Fruit fly (Drosophila melanogaster) whole organism, larva: ENCODE measurements around the gene nAChRbeta1.

Experiments used
- noc ChIP-seq: fragments of 200-800 bp; sonication (Bioruptor generic); optimal IDR thresholded peaks from 3 replicates; lab custom pipeline; 2019; ENCODE audit warnings: missing biosample characterization, mild to moderate bottlenecking, missing genetic modification characterization, moderate library complexity

nAChRbeta1 gene

DNA sequence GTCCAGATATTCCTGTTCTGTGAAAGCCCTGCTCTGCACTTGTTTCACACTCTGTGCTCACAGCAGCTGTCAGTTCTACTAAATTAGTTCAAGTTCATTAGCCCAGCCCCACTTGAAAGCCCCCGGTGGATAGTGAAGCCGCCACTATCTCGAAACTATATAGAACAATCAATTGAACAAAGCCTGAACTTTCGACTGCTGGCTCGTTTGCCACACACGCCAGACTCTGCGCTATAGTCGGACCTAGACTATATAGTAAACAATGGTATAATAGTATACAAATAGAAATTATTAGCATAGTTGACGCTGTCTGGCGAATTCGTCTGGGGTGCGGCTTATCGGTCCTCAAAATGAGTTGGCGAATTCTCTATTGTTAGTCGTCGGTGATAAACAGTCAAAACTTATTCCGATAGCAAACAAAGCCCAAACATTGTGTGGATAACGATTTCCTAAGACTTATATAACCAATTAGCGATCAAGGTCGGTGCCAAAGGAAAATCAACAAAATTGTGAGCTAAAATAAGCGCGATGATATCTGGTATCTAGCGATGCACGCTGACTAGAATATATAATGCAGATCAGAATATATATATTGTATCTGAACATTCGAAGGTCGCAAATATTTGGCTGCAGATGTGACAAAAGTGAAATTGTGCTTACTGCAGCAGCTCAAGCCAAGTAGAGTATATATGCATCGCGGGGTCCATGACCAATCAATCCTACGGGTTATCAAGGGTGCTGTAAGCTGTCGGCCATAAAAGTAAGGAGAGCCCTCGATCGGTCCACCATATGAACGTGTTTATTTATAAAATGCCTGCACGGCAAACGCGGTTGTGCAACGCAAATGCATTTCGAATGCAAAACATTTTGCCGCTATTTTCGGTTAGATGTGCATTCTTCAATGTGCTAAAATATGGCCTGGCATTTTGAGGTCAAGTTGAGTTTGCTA, 13.5 kb upstream of the nAChRbeta1 start:
- peak; percentile 42 for TF ChIP-seq noc

dm6 chr3L:4417068-4417467, 12.1 kb upstream of the nAChRbeta1 start:
- TF ChIP-seq noc, result no peak

DNA sequence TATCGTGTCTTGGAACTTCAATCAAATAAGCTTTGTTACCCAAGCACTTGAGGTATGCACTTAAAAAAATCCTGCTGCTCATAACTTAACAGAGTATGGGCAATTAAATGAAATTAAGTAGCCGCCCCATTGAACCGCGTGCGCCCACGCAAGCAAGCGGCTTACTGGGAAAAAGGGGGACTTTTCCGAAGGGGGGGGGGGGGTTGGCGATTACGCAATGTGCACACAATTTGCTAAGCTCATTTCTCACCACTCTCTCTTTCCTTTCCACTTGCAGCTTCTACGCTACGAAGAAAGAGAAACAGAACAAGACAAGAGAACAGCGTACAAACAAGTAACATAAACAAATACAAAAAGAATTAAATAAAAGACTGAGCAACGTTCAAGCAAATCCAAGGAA, 11.6 kb upstream of the nAChRbeta1 start:
- no peak for TF ChIP-seq noc

DNA sequence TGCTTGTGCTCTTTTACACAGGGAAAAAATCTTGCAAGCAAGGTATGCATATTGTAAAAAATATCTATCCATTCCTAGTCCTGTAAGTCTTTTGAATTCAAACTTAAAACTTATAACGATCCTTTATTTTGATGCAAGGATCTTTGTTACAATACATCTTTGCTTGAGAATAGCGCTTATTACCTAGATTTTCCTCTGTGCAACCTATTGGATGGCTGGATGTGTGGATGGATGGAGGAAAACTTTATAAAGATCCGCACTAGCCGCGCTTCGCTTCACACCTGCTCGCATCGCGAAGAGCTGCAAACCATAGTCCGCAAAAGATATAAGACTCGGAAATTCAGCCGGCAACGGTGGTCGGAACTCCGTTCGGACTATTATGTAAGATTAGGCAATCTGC, 7.8 kb upstream of the nAChRbeta1 start, which contains the start of gene CG15020:
TSS of gene CG15020 (plus strand) at position 301 of the 400 bp plus-strand sequence.
- TF ChIP-seq noc, result no peak

dm6 chr3L:4426581-4426980, 2.6 kb upstream of the nAChRbeta1 start:
- no peak for TF ChIP-seq noc

DNA sequence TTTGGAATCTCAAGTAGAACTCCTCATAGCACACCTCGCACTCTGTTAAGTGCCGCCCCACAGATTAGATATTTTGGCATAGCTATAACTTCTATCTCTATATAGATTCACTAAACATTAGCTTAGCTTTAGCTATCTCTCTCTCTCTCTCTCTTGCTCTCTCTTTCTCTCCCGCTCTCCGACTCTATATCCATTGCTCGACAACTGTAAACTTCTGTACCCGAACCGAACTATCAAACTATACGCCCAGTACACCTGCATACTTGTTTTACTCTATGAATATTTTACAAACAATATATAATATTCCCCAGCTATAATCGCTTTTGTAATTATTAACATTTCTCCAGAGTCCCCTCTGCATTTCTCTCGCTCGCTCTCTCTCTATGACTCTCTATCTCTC, 1.2 kb downstream of the nAChRbeta1 start:
- TF ChIP-seq noc, result no peak

- no peak for TF ChIP-seq noc
Measured at dm6 chr3L:4431111-4431730, 2.1 kb downstream of the nAChRbeta1 start.

- TF ChIP-seq noc, result no peak
Measured at dm6 chr3L:4436421-4436820, 7.3 kb downstream of the nAChRbeta1 start, which contains the start of gene CG15021. CG15021 (plus strand) TSS chr3L:4436721.

dm6 chr3L:4440153-4440552, 11.0 kb downstream of the nAChRbeta1 start:
- TF ChIP-seq noc, result no peak

- TF ChIP-seq noc, result no peak
Measured at dm6 chr3L:4442168-4442567, 13.0 kb downstream of the nAChRbeta1 start.

DNA sequence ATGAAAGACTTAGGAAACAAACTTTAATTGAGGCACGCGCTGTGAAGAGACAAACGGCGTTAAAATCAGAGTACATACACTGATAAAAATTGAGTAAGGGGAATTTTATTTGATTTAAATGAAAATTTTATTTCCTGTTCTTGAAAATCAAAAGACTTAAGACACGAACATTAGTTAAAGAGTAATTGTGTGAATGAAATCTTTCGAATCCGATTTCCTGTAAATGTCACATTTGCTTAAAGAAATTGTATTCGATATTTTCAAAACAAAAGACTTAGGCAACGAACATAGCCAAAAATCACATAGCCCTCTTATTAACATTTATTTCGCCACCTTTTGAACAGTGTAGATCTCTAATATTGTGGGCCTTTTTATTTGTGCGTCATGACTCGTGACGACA, 16.7 kb downstream of the nAChRbeta1 start:
- peak; percentile 69 for TF ChIP-seq noc

- no peak for TF ChIP-seq noc
Measured at dm6 chr3L:4446273-4446672, 17.1 kb downstream of the nAChRbeta1 start, which contains the start of gene CG12607. CG12607 (plus strand) TSS chr3L:4446573.

DNA sequence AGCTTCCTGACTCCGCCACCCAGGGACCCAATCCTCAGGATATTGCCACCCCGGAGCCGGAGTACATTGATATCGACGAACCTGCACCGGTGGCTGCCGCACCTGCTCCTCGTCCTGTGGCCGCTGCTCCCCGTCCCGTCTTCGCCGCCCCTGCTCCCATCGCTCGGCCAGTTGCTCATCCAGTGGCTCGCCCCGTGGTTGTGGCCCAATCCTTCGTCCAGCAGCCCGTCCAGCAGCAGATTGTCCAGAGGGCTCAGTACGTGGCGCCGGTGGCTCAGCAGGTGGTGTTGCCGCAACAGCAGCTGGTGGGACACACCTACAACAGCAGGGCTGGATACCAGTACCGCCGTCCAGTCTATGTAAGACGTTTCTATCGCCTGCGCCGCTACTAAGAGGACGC, 18.1 kb downstream of the nAChRbeta1 start:
- TF ChIP-seq noc, result no peak

- TF ChIP-seq noc, result no peak
Measured at dm6 chr3L:4458063-4458462, 28.9 kb downstream of the nAChRbeta1 start, which contains the start of gene CG11345. CG11345 (minus strand) TSS chr3L:4458163.

DNA sequence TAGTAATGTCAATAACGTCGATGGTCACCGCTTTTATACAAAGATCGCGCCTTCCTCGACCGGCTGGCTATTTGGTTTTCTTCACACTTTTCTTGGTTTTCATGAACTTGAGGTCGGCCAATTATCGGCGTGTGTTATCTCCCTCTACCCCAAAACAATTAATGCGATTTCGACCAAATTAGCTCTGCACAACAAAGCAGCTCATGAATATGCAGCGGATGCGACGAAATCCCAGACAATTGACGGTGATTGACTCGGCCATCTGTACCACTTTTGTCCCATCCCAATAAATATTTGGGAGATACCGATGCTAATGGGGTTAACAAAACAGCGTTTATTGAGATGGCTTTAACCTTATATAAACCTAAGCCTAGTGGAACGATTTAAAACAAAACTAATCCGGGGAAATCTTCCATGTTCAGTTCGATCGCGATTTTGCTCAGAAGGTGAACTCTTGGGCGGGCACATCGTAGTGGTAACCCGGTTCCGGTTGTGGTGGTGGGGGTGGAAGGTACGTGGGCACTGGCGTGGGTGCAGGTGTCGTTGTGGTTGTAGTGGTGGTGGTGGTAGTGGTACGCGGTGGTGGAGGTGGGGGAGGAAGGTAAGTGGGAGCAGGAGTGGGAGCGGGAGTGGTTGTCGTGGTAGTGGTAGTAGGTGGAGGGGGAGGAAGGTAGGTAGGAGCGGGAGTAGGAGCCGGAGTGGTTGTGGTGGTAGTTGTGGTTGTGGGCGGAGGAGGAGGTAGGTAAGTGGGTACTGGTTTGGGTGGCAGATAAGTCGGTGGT, 31.3 kb downstream of the nAChRbeta1 start, which contains the start of gene CG15022:
TSS of gene CG15022 (minus strand) at position 11 of the 782 bp plus-strand sequence.
- TF ChIP-seq noc, result no peak

DNA sequence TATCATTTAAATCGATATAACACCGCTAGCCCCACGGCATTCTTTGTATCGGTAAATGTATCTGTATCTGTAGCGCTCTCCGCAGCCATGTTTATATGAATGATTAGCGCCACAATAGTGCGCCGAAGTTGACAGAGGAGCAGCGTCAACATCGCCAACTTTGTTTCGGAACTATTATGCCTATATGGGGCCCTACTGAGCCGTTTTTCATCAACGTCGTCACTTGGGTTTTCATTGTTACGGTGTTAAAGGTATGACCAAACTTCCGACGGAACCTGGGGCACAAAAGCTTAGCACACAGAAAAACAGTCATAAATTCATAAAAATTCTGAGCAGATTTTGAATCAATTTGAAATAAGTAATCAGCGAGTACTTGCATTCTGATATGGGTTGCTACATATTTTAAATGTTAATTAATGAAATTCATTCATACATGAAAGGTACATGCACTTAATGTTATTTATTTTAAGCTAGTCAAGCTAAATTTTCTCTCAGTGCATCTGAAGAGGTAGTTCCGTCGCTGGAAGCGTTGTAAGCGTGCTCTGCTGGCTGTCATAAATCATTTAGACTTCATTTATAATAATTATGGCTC, 32.4 kb downstream of the nAChRbeta1 start, which contains the start of gene CG15023:
TSS of gene CG15023 (minus strand) at position 51 of the 592 bp plus-strand sequence.
- TF ChIP-seq noc, result no peak
